Fruit fly (Drosophila melanogaster) whole organism, adult: ENCODE measurements around the gene CG5321.

Experiments
- CG11617 ChIP-seq: fragments of 200-800 bp; sonication (Bioruptor generic); optimal IDR thresholded peaks from 2 replicates; lab custom pipeline; 2017; ENCODE audit warnings: mild to moderate bottlenecking, missing biosample characterization, missing genetic modification reagents, missing genetic modification characterization
- CG12768 ChIP-seq: fragments of 200-800 bp; sonication (Bioruptor generic); optimal IDR thresholded peaks from 2 replicates; lab custom pipeline; 2017; ENCODE audit warnings: missing biosample characterization, missing genetic modification characterization, mild to moderate bottlenecking, moderate library complexity, missing genetic modification reagents
- CG14711 ChIP-seq: fragments of 200-800 bp; sonication (Bioruptor generic); optimal IDR thresholded peaks from 2 replicates; lab custom pipeline; 2018; ENCODE audit warnings: missing biosample characterization, mild to moderate bottlenecking, missing genetic modification characterization, moderate library complexity
- CG1620 ChIP-seq: fragments of 200-800 bp; sonication (Bioruptor generic); optimal IDR thresholded peaks from 2 replicates; lab custom pipeline; 2016; ENCODE audit warnings: missing biosample characterization, missing genetic modification characterization
- CG33017 ChIP-seq: fragments of 200-800 bp; sonication (Bioruptor generic); optimal IDR thresholded peaks from 2 replicates; lab custom pipeline; 2018; ENCODE audit warnings: missing biosample characterization, mild to moderate bottlenecking, missing genetic modification characterization, moderate library complexity
- CG5204 ChIP-seq: fragments of 200-800 bp; sonication (Bioruptor generic); optimal IDR thresholded peaks from 2 replicates; lab custom pipeline; 2016; ENCODE audit warnings: missing biosample characterization, missing genetic modification characterization
- CG7045 ChIP-seq: fragments of 200-800 bp; sonication (Bioruptor generic); optimal IDR thresholded peaks from 2 replicates; lab custom pipeline; 2017; ENCODE audit warnings: missing biosample characterization, mild to moderate bottlenecking, missing genetic modification characterization
- CG7101 ChIP-seq: fragments of 200-800 bp; sonication (Bioruptor generic); optimal IDR thresholded peaks from 2 replicates; lab custom pipeline; 2018; ENCODE audit warnings: missing biosample characterization, mild to moderate bottlenecking, missing genetic modification characterization, moderate library complexity
- Clk ChIP-seq: fragments of 200-800 bp; sonication (Bioruptor generic); optimal IDR thresholded peaks from 2 replicates; lab custom pipeline; 2017; ENCODE audit warnings: missing biosample characterization, missing genetic modification characterization
- Mnt ChIP-seq: fragments of 200-800 bp; sonication (Bioruptor generic); optimal IDR thresholded peaks from 2 replicates; lab custom pipeline; 2016; ENCODE audit warnings: missing biosample characterization, mild to moderate bottlenecking, missing genetic modification characterization
- bab1 ChIP-seq: fragments of 200-800 bp; sonication (Bioruptor generic); optimal IDR thresholded peaks from 3 replicates; lab custom pipeline; 2019; ENCODE audit warnings: missing biosample characterization, mild to moderate bottlenecking, missing genetic modification characterization, moderate library complexity
- cic ChIP-seq: fragments of 200-800 bp; sonication (Bioruptor generic); optimal IDR thresholded peaks from 2 replicates; lab custom pipeline; 2017; ENCODE audit warnings: missing biosample characterization, mild to moderate bottlenecking, missing genetic modification characterization, moderate library complexity
- cnc ChIP-seq, 2 experiments: fragments of >200 bp; optimal IDR thresholded peaks; 2 replicates each; lab custom pipeline; 2017
- kay ChIP-seq: fragments of 200-800 bp; sonication (Bioruptor generic); peaks from one replicate; lab custom pipeline; 2016; ENCODE audit warnings: missing biosample characterization, missing genetic modification characterization, borderline replicate concordance
- ovo ChIP-seq: fragments of 200-800 bp; sonication (Bioruptor generic); optimal IDR thresholded peaks from 2 replicates; lab custom pipeline; 2016; ENCODE audit warnings: missing biosample characterization, missing genetic modification characterization
- pad ChIP-seq: fragments of 200-800 bp; sonication (Bioruptor generic); optimal IDR thresholded peaks from 3 replicates; lab custom pipeline; 2017; ENCODE audit warnings: missing biosample characterization, missing genetic modification characterization, mild to moderate bottlenecking, moderate library complexity, missing genetic modification reagents
- tj ChIP-seq: fragments of 200-800 bp; sonication (Bioruptor generic); optimal IDR thresholded peaks from 3 replicates; lab custom pipeline; 2017; ENCODE audit warnings: missing biosample characterization, mild to moderate bottlenecking, missing genetic modification characterization, moderate library complexity
- toe ChIP-seq: fragments of 200-800 bp; sonication (Bioruptor generic); optimal IDR thresholded peaks from 2 replicates; lab custom pipeline; 2016; ENCODE audit warnings: missing biosample characterization, missing genetic modification characterization

The CG5321 gene

DNA sequence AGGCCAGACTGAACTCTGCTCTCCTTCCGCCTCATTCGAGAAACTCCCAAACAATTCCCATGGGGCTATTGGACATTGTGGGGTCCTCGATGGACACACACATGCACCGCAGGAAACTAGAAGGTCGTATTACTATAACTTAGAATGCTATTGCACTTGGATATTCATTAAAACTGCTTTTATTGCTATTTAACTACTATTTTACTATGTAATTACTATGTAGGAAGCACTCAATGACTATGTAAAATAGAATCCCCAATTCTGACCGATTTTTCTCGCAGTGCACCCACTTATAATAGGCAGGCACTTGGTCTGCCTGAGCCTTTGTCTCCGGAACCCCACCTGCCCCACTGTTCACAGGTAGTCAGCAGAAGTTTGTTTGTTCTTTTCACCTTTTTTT, 45.7 kb downstream of the CG5321 start:
- TF ChIP-seq kay (GFP tag; lab: Kevin White, UChicago) (no peak), CG1620 (GFP tag; lab: Kevin White, UChicago) (no peak), CG33017 (tag; lab: Kevin White, UChicago) (no peak), pad (GFP tag; lab: Kevin White, UChicago) (no peak), CG5204 (GFP tag; lab: Kevin White, UChicago) (no peak), tj (GFP tag; lab: Kevin White, UChicago) (no peak), CG11617 (GFP tag; lab: Kevin White, UChicago) (no peak), toe (GFP tag; lab: Kevin White, UChicago) (no peak), Clk (GFP tag; lab: Kevin White, UChicago) (no peak), ovo (GFP tag; lab: Kevin White, UChicago) (no peak), Mnt (GFP tag; lab: Kevin White, UChicago) (no peak), CG7045 (GFP tag; lab: Kevin White, UChicago) (no peak), CG7101 (no peak), CG12768 (GFP tag; lab: Kevin White, UChicago) (no peak), cic (GFP tag; lab: Kevin White, UChicago) (no peak), CG14711 (no peak), cnc (optimal IDR thresholded peaks at IDR 0.05; lab: Kevin White, UChicago) (no peak), bab1 (no peak)

DNA sequence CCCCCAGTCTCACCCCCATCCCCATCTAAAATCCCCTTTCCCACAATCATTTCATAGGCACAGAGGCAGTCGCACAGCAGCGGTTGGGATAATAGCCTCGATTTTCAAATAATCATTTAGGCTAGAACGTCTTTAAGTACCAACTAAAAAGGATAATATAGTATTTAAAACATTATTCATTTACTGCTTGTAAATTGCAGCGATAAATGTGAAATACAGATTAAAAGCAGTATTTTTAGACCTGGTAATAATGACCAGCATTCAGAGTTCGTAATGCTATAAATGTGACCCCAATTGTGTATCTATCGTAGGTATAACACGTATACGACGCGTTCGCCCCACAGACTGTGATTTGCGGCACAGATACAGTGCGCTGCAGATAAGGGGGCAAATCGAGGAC, 48.2 kb downstream of the CG5321 start:
- TF ChIP-seq Clk (GFP tag; lab: Kevin White, UChicago) (no peak), cnc (optimal IDR thresholded peaks at IDR 0.05; lab: Kevin White, UChicago) (no peak), kay (GFP tag; lab: Kevin White, UChicago) (no peak), CG7045 (GFP tag; lab: Kevin White, UChicago) (no peak), CG12768 (GFP tag; lab: Kevin White, UChicago) (no peak), pad (GFP tag; lab: Kevin White, UChicago) (no peak)
